Fruit fly (Drosophila melanogaster): ENCODE results near the gene Rph.

The Rph gene

DNA sequence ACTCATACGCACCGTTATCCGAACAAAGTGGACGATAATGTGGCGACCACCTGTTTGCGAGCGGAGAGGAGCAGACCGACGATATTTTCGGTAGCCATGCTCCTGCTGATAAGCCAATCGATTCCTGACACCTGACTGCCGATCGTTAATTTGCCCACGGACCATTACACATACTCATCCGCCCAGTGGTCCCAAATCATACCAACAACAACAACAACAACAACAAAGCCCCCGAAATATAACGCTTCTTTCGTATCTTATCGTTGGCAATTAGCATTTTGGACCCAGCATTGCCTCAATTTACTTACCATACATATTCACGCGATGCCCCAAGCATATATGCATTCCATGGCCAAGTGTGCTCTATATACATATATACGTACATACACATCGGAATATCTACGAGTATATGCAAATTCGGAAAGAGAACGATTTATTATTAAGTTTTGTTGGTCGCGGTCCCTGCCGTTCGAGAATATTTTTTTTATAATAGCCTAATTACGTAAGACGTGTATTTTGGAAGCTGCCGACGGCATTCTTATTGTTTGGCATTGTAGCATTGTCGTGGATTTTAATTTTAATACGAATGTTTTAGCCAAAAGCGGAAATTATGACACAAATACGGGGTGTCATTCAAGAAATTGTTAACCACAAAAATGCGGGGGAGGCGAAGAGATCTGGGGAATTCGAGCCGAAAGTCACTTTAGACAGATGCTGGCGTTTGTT is 17.7 kb upstream of the Rph start:
- TF ChIP-seq sd (tag; optimal IDR thresholded peaks at IDR 0.05) (peak; percentile 53), Pdp1 (GFP tag; optimal IDR thresholded peaks at IDR 0.05) (peak in 1 of 2 experiments; percentile 57), mirr (GFP tag; optimal IDR thresholded peaks at IDR 0.05) (peak; percentile 22), CG9817 (tag; optimal IDR thresholded peaks at IDR 0.05) (no peak), unpg (GFP tag; optimal IDR thresholded peaks at IDR 0.05) (no peak), Dref (GFP tag; IDR thresholded peaks at IDR 0.05) (no peak), kah (GFP tag; optimal IDR thresholded peaks at IDR 0.05) (peak; percentile 11), B-H1 (GFP tag; IDR thresholded peaks at IDR 0.05) (no peak), sens (GFP tag) (peak; percentile 60), exex (tag; optimal IDR thresholded peaks at IDR 0.05) (peak; percentile 87), chinmo (GFP tag; IDR thresholded peaks at IDR 0.05; ENCODE audit: partially characterized antibody) (0 out of 4 replicates have a peak, but pooled peaks have one; percentile 44), D19A (tag; optimal IDR thresholded peaks at IDR 0.05) (no peak), Med (GFP tag) (peak; percentile 48), sug (tag; optimal IDR thresholded peaks at IDR 0.05) (peak; percentile 38)

DNA sequence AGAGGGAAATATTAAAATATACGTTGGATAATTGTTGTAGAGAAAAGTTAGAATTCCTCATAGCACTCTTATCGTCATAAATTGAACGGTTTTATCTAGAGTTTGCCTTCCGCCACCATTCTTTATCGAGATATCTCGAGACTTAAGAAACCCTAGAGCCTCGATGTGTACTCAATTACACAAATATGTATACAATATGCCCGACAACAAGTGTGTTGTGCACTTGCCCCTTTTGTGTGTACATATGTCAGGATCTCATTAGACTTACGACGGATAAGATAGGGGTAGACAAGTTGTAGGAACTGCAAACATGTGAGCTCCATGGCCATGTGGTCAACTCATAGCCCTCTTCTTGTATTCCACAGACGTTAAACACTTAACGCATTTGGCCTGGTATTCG is 16.1 kb upstream of the Rph start:
- no peak for TF ChIP-seq emc (GFP tag; optimal IDR thresholded peaks at IDR 0.05)
- TF ChIP-seq HmgZ (tag; optimal IDR thresholded peaks at IDR 0.05) = no peak
- no peak for TF ChIP-seq Asciz (GFP tag; optimal IDR thresholded peaks at IDR 0.05)
- no peak for TF ChIP-seq phol (tag; optimal IDR thresholded peaks at IDR 0.05)
- TF ChIP-seq CG3838 (GFP tag; optimal IDR thresholded peaks at IDR 0.05) = no peak
- TF ChIP-seq CG10543 (GFP tag; optimal IDR thresholded peaks at IDR 0.05) = no peak
- TF ChIP-seq CG4854 (GFP tag; optimal IDR thresholded peaks at IDR 0.05) = no peak
- TF ChIP-seq bsh (GFP tag; optimal IDR thresholded peaks at IDR 0.05) = no peak
- TF ChIP-seq Fer2 (tag; optimal IDR thresholded peaks at IDR 0.05) = no peak
- no peak for TF ChIP-seq ssp (GFP tag; IDR thresholded peaks at IDR 0.05)
- TF ChIP-seq gem (tag; optimal IDR thresholded peaks at IDR 0.05) = no peak
- no peak for TF ChIP-seq Fer1 (GFP tag; optimal IDR thresholded peaks at IDR 0.05)
- no peak for TF ChIP-seq CG7839 (tag; optimal IDR thresholded peaks at IDR 0.05)
- TF ChIP-seq pita (GFP tag; optimal IDR thresholded peaks at IDR 0.05) = no peak
- TF ChIP-seq ATbp (GFP tag; optimal IDR thresholded peaks at IDR 0.05) = peak; percentile 3
- TF ChIP-seq Mrtf (GFP tag; IDR thresholded peaks at IDR 0.05) = no peak
- TF ChIP-seq CG11696 (GFP tag; IDR thresholded peaks at IDR 0.05) = no peak
- TF ChIP-seq exex (tag; optimal IDR thresholded peaks at IDR 0.05) = peak; percentile 18
- TF ChIP-seq CG15696 (tag; optimal IDR thresholded peaks at IDR 0.05) = peak; percentile 33
- TF ChIP-seq Chrac-16 (GFP tag; optimal IDR thresholded peaks at IDR 0.05) = no peak
- TF ChIP-seq CG13894 (tag; optimal IDR thresholded peaks at IDR 0.05) = no peak
- TF ChIP-seq CG7928 (GFP tag; optimal IDR thresholded peaks at IDR 0.05) = no peak
- TF ChIP-seq seq (GFP tag; IDR thresholded peaks at IDR 0.05) = no peak
- TF ChIP-seq CG12744 (GFP tag; optimal IDR thresholded peaks at IDR 0.05) = no peak
- no peak for TF ChIP-seq p53 (GFP tag; optimal IDR thresholded peaks at IDR 0.05)
- no peak for TF ChIP-seq Xrp1 (GFP tag; IDR thresholded peaks at IDR 0.05)
- no peak for TF ChIP-seq grau (tag; optimal IDR thresholded peaks at IDR 0.05)
- TF ChIP-seq sob (GFP tag; IDR thresholded peaks at IDR 0.05) = no peak
- TF ChIP-seq Bteb2 (GFP tag; optimal IDR thresholded peaks at IDR 0.05) = no peak
- no peak for TF ChIP-seq slou (GFP tag; optimal IDR thresholded peaks at IDR 0.05)
- peak; percentile 14 for TF ChIP-seq wek (GFP tag; optimal IDR thresholded peaks at IDR 0.05)
- no peak for TF ChIP-seq unpg (GFP tag; optimal IDR thresholded peaks at IDR 0.05)
- no peak for TF ChIP-seq ap (GFP tag; IDR thresholded peaks at IDR 0.05)
- TF ChIP-seq klu (GFP tag; IDR thresholded peaks at IDR 0.05) = no peak
- TF ChIP-seq shn (GFP tag; optimal IDR thresholded peaks at IDR 0.05) = no peak
- TF ChIP-seq CG7987 (GFP tag; optimal IDR thresholded peaks at IDR 0.05) = no peak
- TF ChIP-seq vnd (GFP tag; IDR thresholded peaks at IDR 0.05; ENCODE audit: partially characterized antibody) = no peak

Measured in whole organism, embryonic.